Worm (Caenorhabditis elegans): ENCODE data around the gene F56D6.14.

The F56D6.14 gene

DNA sequence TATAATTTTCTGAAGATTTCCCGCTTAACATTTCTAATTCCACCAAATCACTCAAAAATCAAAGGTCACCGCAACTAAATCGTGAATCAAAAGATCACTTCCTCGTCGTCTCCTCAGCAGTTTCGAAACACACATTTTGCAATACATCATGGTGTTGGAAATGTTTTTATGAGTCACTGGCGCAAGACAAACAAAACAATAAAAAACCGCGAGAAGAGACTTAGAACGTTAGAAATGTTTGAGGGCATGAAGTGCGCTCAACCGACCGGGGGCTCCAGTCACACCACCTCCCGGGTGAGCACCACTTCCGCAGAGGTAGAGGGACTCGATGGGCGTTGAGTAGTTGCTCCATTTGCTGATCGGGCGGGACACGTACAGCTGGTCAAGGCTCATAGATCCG lies 42.2 kb upstream of the F56D6.14 start:
- no peak for TF ChIP-seq ces-1 (GFP tag; optimal IDR thresholded peaks at IDR 0.05)
- peak; percentile 57 for TF ChIP-seq set-16 (GFP tag; IDR thresholded peaks at IDR 0.05)
- peak in 1 of 2 experiments; percentile 41 for TF ChIP-seq hif-1 (tag; optimal IDR thresholded peaks at IDR 0.05)
- TF ChIP-seq ama-1 (optimal IDR thresholded peaks at IDR 0.05) = no peak
- TF ChIP-seq hlh-30 (tag; optimal IDR thresholded peaks at IDR 0.05; ENCODE audit: insufficient read depth) = peak; percentile 73
- no peak for TF ChIP-seq daf-8 (GFP tag; IDR thresholded peaks at IDR 0.05)
- peak; percentile 57 for TF ChIP-seq mes-2 (tag; optimal IDR thresholded peaks at IDR 0.05; ENCODE audit: poor library complexity, severe bottlenecking)
- 0 out of 2 replicates have a peak, but pooled peaks have one; percentile 45 for TF ChIP-seq ceh-20 (GFP tag; IDR thresholded peaks at IDR 0.05)
- TF ChIP-seq php-3 (GFP tag; IDR thresholded peaks at IDR 0.05) = peak; percentile 70
- no peak for TF ChIP-seq nhr-111 (GFP tag; optimal IDR thresholded peaks at IDR 0.05)
- TF ChIP-seq F26F4.8 (GFP tag; conservative IDR thresholded peaks at IDR 0.05) = no peak
- peak in 1 of 2 experiments; percentile 7 for TF ChIP-seq daf-16 (GFP tag; optimal IDR thresholded peaks at IDR 0.05)
- peak; percentile 78 for TF ChIP-seq daf-16 (tag; optimal IDR thresholded peaks at IDR 0.05)
- no peak for TF ChIP-seq lin-38 (GFP tag; IDR thresholded peaks at IDR 0.05)
- TF ChIP-seq F10B5.3 (tag; optimal IDR thresholded peaks at IDR 0.05) = no peak
- TF ChIP-seq pha-4 (GFP tag; IDR thresholded peaks at IDR 0.05) = no peak
- TF ChIP-seq pha-4 (tag; optimal IDR thresholded peaks at IDR 0.05) = peak; percentile 38
- TF ChIP-seq dmd-6 (GFP tag; IDR thresholded peaks at IDR 0.05) = peak; percentile 73
- peak; percentile 22 for TF ChIP-seq nhr-48 (tag; optimal IDR thresholded peaks at IDR 0.05)
- TF ChIP-seq nhr-41 (GFP tag; IDR thresholded peaks at IDR 0.05) = no peak
- peak; percentile 73 for TF ChIP-seq hlh-11 (tag; optimal IDR thresholded peaks at IDR 0.05)
- no peak for TF ChIP-seq jun-1 (tag; optimal IDR thresholded peaks at IDR 0.05)
- no peak for TF ChIP-seq cey-2 (tag; optimal IDR thresholded peaks at IDR 0.05; ENCODE audit: borderline replicate concordance, insufficient read depth)
- peak; percentile 86 for TF ChIP-seq nhr-6 (tag; optimal IDR thresholded peaks at IDR 0.05)
- no peak for TF ChIP-seq ceh-44 (GFP tag; IDR thresholded peaks at IDR 0.05)
- peak; percentile 24 for TF ChIP-seq pqm-1 (tag; optimal IDR thresholded peaks at IDR 0.05)
- no peak for TF ChIP-seq F37D6.2 (tag; optimal IDR thresholded peaks at IDR 0.05)
- TF ChIP-seq lin-13 (GFP tag; optimal IDR thresholded peaks at IDR 0.05) = peak; percentile 42
- TF ChIP-seq mep-1 (tag; optimal IDR thresholded peaks at IDR 0.05) = peak; percentile 68
- peak in 1 of 2 experiments; percentile 44 for TF ChIP-seq mdl-1 (tag; optimal IDR thresholded peaks at IDR 0.05)
- TF ChIP-seq dve-1 (tag; optimal IDR thresholded peaks at IDR 0.05; ENCODE audit: insufficient read depth) = peak; percentile 70
- no peak for TF ChIP-seq dmd-8 (GFP tag; IDR thresholded peaks at IDR 0.05)
- TF ChIP-seq nhr-77 (tag; optimal IDR thresholded peaks at IDR 0.05) = no peak
- TF ChIP-seq rbr-2 (tag; optimal IDR thresholded peaks at IDR 0.05) = peak; percentile 17
- TF ChIP-seq T20F7.1 (GFP tag; optimal IDR thresholded peaks at IDR 0.05) = no peak
- TF ChIP-seq ceh-32 (tag; optimal IDR thresholded peaks at IDR 0.05; ENCODE audit: poor library complexity) = no peak
- TF ChIP-seq lsy-2 (tag; optimal IDR thresholded peaks at IDR 0.05) = no peak
- TF ChIP-seq lin-29 (GFP tag; IDR thresholded peaks at IDR 0.05) = no peak
- peak; percentile 7 for TF ChIP-seq nhr-28 (tag; optimal IDR thresholded peaks at IDR 0.05)

DNA sequence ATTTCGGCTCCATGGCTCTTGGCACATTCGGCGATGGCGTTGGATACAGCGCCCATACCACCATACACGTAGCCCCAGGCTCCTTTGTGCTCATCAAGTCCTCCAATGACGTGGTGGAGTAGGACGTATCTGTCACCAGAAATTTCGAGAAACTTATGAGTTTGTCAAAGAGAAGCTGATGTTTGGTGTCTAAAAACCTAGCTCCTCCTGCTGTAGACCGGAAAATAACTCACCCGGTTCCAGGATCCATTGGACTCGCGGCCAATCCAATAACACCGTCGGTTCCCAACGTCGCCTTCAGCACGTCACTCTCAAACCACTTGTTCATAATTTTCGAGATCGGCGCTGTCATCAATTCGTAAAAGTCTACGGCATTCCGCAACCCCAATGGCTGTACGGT lies 40.5 kb upstream of the F56D6.14 start:
- TF ChIP-seq aha-1 (tag) (peak; percentile 91), spr-1 (tag; optimal IDR thresholded peaks at IDR 0.05) (no peak), unc-62 (GFP tag; optimal IDR thresholded peaks at IDR 0.05 in 1 of 2) (peak in 1 of 2 experiments; percentile 67), unc-62 (tag; optimal IDR thresholded peaks at IDR 0.05) (no peak), F44E2.7 (GFP tag; IDR thresholded peaks at IDR 0.05) (no peak), nhr-102 (tag; optimal IDR thresholded peaks at IDR 0.05) (no peak), attf-4 (tag; optimal IDR thresholded peaks at IDR 0.05) (no peak)
